Worm (Caenorhabditis elegans): ENCODE measurements around the gene lgc-4.

ce11 chrX:9264231-9264630, 22.2 kb upstream of the lgc-4 start, which contains the start of gene F18G5.6:
- no peak for TF ChIP-seq fkh-3 (tag; optimal IDR thresholded peaks at IDR 0.05)
- no peak for TF ChIP-seq ama-1 (optimal IDR thresholded peaks at IDR 0.05)
- TF ChIP-seq ama-1 (GFP tag; optimal IDR thresholded peaks at IDR 0.05): no peak
- no peak for TF ChIP-seq unc-130 (GFP tag; optimal IDR thresholded peaks at IDR 0.05)
- TF ChIP-seq Y79H2A.3 (GFP tag; conservative IDR thresholded peaks at IDR 0.05): no peak
- TF ChIP-seq madf-8 (GFP tag; conservative IDR thresholded peaks at IDR 0.05): no peak
- no peak for TF ChIP-seq attf-5 (GFP tag; optimal IDR thresholded peaks at IDR 0.05)
- TF ChIP-seq ztf-25 (GFP tag; IDR thresholded peaks at IDR 0.05): no peak
- TF ChIP-seq ceh-40 (GFP tag; IDR thresholded peaks at IDR 0.05): no peak
- no peak for TF ChIP-seq hrde-1 (tag; optimal IDR thresholded peaks at IDR 0.05; ENCODE audit: borderline replicate concordance)
- no peak for TF ChIP-seq nhr-90 (tag; optimal IDR thresholded peaks at IDR 0.05)
- no peak for TF ChIP-seq F57A8.1 (GFP tag; optimal IDR thresholded peaks at IDR 0.05)
- TF ChIP-seq bed-1 (GFP tag; IDR thresholded peaks at IDR 0.05): no peak
- no peak for TF ChIP-seq snpc-4 (GFP tag; optimal IDR thresholded peaks at IDR 0.05)
- no peak for TF ChIP-seq snpc-4 (tag; optimal IDR thresholded peaks at IDR 0.05)
- TF ChIP-seq F39B2.1 (GFP tag; IDR thresholded peaks at IDR 0.05): no peak

Measured in whole organism, young adult.